Fruit fly (Drosophila melanogaster): Measurements from ENCODE around the gene ph-p.

DNA sequence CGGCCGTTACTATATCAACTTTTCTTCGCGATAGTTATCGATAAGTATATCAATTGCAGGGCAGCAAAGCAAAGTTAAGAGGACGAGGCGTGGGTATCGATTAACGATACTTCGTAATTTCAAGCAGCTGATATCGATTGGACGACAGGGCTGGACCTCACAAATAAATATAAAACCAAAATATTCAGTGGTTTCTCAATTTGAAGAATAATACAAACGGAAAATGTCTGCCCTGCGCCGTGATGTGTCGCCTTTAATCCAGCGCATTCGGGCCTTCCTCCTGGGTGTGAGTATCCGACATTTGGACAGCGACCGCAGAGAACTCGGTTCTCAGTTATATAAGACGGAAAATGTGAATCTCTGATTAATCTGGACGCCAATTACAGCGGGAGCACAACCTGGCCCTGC is 34.3 kb upstream of the ph-p start, which contains the start of gene ND-B14.5A:
- TF ChIP-seq CG8159 (tag; optimal IDR thresholded peaks at IDR 0.05) (no peak), Snoo (tag; optimal IDR thresholded peaks at IDR 0.05) (no peak), CG10348 (GFP tag; IDR thresholded peaks at IDR 0.05) (no peak), Pif1A (GFP tag; optimal IDR thresholded peaks at IDR 0.05) (no peak), D1 (tag; optimal IDR thresholded peaks at IDR 0.05) (no peak), fd96Ca (GFP tag; IDR thresholded peaks at IDR 0.05) (no peak), CG9948 (tag; optimal IDR thresholded peaks at IDR 0.05) (no peak), CG12605 (GFP tag; IDR thresholded peaks at IDR 0.05) (no peak)

Measured in whole organism, pupa.